Comparison of ENCODE assay signal across 5 fruit fly cellular contexts in genomic region chr2L:9698923-9699493, dm6.
TF ChIP-seq lines count a peak whose summit lies in the region.

Gene Pka-C1 (minus strand): TSS chr2L:9699297.

- no peak for TF ChIP-seq CTCF in whole organism, embryonic (GFP tag; optimal IDR thresholded peaks at IDR 0.05; lab: Kevin White, UChicago)

TF ChIP-seq in whole organism, adult, 20 proteins besides CTCF, POLR2A, EP300 and RAD21 (continues in another document):
- TF ChIP-seq CG1620 (GFP tag; optimal IDR thresholded peaks at IDR 0.05; lab: Kevin White, UChicago), result peak; percentile 8
- TF ChIP-seq cnc (optimal IDR thresholded peaks at IDR 0.05; lab: Kevin White, UChicago), result no peak
- no peak for TF ChIP-seq Clk (GFP tag; optimal IDR thresholded peaks at IDR 0.05; lab: Kevin White, UChicago)
- no peak for TF ChIP-seq Hr96 (GFP tag; optimal IDR thresholded peaks at IDR 0.05; lab: Kevin White, UChicago)
- TF ChIP-seq ovo (GFP tag; optimal IDR thresholded peaks at IDR 0.05; lab: Kevin White, UChicago), result peak; percentile 38
- TF ChIP-seq pad (GFP tag; optimal IDR thresholded peaks at IDR 0.05; lab: Kevin White, UChicago), result no peak
- TF ChIP-seq kay (GFP tag; lab: Kevin White, UChicago; ENCODE audit: borderline replicate concordance), result no peak
- no peak for TF ChIP-seq CG11617 (GFP tag; optimal IDR thresholded peaks at IDR 0.05; lab: Kevin White, UChicago)
- TF ChIP-seq CG7101 (tag; optimal IDR thresholded peaks at IDR 0.05; lab: Kevin White, UChicago), result peak; percentile 43
- TF ChIP-seq bab1 (GFP tag; optimal IDR thresholded peaks at IDR 0.05; lab: Kevin White, UChicago), result no peak
- TF ChIP-seq Mnt (GFP tag; optimal IDR thresholded peaks at IDR 0.05; lab: Kevin White, UChicago), result no peak
- no peak for TF ChIP-seq tj (GFP tag; optimal IDR thresholded peaks at IDR 0.05; lab: Kevin White, UChicago)
- no peak for TF ChIP-seq toe (GFP tag; optimal IDR thresholded peaks at IDR 0.05; lab: Kevin White, UChicago)
- peak; percentile 25 for TF ChIP-seq CG14711 (tag; optimal IDR thresholded peaks at IDR 0.05; lab: Kevin White, UChicago)
- peak; percentile 59 for TF ChIP-seq CG12768 (GFP tag; optimal IDR thresholded peaks at IDR 0.05; lab: Kevin White, UChicago)
- TF ChIP-seq cic (GFP tag; optimal IDR thresholded peaks at IDR 0.05; lab: Kevin White, UChicago), result no peak
- peak; percentile 16 for TF ChIP-seq CG33017 (tag; optimal IDR thresholded peaks at IDR 0.05; lab: Kevin White, UChicago)
- TF ChIP-seq Crg-1 (GFP tag; optimal IDR thresholded peaks at IDR 0.05; lab: Kevin White, UChicago), result no peak
- TF ChIP-seq CG7045 (GFP tag; optimal IDR thresholded peaks at IDR 0.05; lab: Kevin White, UChicago), result no peak

TF ChIP-seq in whole organism, embryonic, 481 proteins besides CTCF, POLR2A, EP300 and RAD21 (continues in another document):
- TF ChIP-seq CG4282 (GFP tag; optimal IDR thresholded peaks at IDR 0.05; lab: Kevin White, UChicago) (peak; percentile 64), Chrac-16 (GFP tag; optimal IDR thresholded peaks at IDR 0.05; lab: Kevin White, UChicago) (no peak), HmgD (GFP tag; optimal IDR thresholded peaks at IDR 0.05; lab: Kevin White, UChicago) (peak; percentile 74), sna (GFP tag; IDR thresholded peaks at IDR 0.05; lab: Robert Waterston, UW; ENCODE audit: partially characterized antibody) (no peak), CG18011 (GFP tag; optimal IDR thresholded peaks at IDR 0.05; lab: Kevin White, UChicago) (no peak), B-H2 (GFP tag; optimal IDR thresholded peaks at IDR 0.05; lab: Kevin White, UChicago) (peak; percentile 1), CG15514 (GFP tag; optimal IDR thresholded peaks at IDR 0.05; lab: Kevin White, UChicago) (peak; percentile 60), dimm (GFP tag; IDR thresholded peaks at IDR 0.05; lab: Robert Waterston, UW) (no peak), Sry-δ (GFP tag; optimal IDR thresholded peaks at IDR 0.05; lab: Kevin White, UChicago) (peak; percentile 51), CG6689 (GFP tag; IDR thresholded peaks at IDR 0.05; lab: Robert Waterston, UW) (no peak), yki (optimal IDR thresholded peaks at IDR 0.05; lab: Kevin White, UChicago) (no peak), Camta (GFP tag; optimal IDR thresholded peaks at IDR 0.05; lab: Kevin White, UChicago) (no peak), E2f2 (GFP tag; IDR thresholded peaks at IDR 0.05; lab: Robert Waterston, UW) (no peak; the same call in 1 of the 2 replicates), zfh1 (GFP tag; IDR thresholded peaks at IDR 0.05; lab: Robert Waterston, UW) (peak; percentile 38; the same call in 1 of the 3 replicates), CG6683 (GFP tag; optimal IDR thresholded peaks at IDR 0.05; lab: Kevin White, UChicago) (no peak), bab2 (GFP tag; optimal IDR thresholded peaks at IDR 0.05; lab: Kevin White, UChicago) (no peak), CG4707 (GFP tag; optimal IDR thresholded peaks at IDR 0.05; lab: Kevin White, UChicago) (no peak), CG12236 (GFP tag; optimal IDR thresholded peaks at IDR 0.05; lab: Kevin White, UChicago) (no peak), gro (GFP tag; optimal IDR thresholded peaks at IDR 0.05; lab: Kevin White, UChicago) (no peak)

TF ChIP-seq in whole organism, prepupa, 60 proteins besides CTCF, POLR2A, EP300 and RAD21 (continues in another document):
- TF ChIP-seq Eip78C (GFP tag; lab: Kevin White, UChicago) (peak; percentile 49), dsx (GFP tag; optimal IDR thresholded peaks at IDR 0.05; lab: Kevin White, UChicago; ENCODE audit: poor library complexity, severe bottlenecking) (no peak), fkh (GFP tag; optimal IDR thresholded peaks at IDR 0.05; lab: Kevin White, UChicago) (peak; percentile 31), ss (GFP tag; optimal IDR thresholded peaks at IDR 0.05; lab: Kevin White, UChicago) (peak; percentile 11 to 15), CG6854 (GFP tag; optimal IDR thresholded peaks at IDR 0.05; lab: Kevin White, UChicago) (peak; percentile 58), acj6 (GFP tag; optimal IDR thresholded peaks at IDR 0.05; lab: Kevin White, UChicago) (no peak), CG3032 (tag; optimal IDR thresholded peaks at IDR 0.05; lab: Kevin White, UChicago) (peak; percentile 45), CG32006 (GFP tag; optimal IDR thresholded peaks at IDR 0.05; lab: Kevin White, UChicago) (no peak), CG3919 (GFP tag; optimal IDR thresholded peaks at IDR 0.05; lab: Kevin White, UChicago) (no peak), CG15336 (GFP tag; IDR thresholded peaks at IDR 0.05; lab: Robert Waterston, UW) (no peak; the same call in 1 of the 2 replicates), eg (GFP tag; IDR thresholded peaks at IDR 0.05; lab: Robert Waterston, UW) (peak; percentile 48; the same call in 1 of the 3 replicates), CG34406 (GFP tag; optimal IDR thresholded peaks at IDR 0.05; lab: Kevin White, UChicago) (no peak), Ets21C (GFP tag; optimal IDR thresholded peaks at IDR 0.05; lab: Kevin White, UChicago) (no peak), CG31627 (GFP tag; optimal IDR thresholded peaks at IDR 0.05; lab: Kevin White, UChicago) (no peak), OdsH (GFP tag; optimal IDR thresholded peaks at IDR 0.05; lab: Kevin White, UChicago) (peak; percentile 25), Eip75B (GFP tag; optimal IDR thresholded peaks at IDR 0.05; lab: Kevin White, UChicago) (no peak), CG6163 (GFP tag; IDR thresholded peaks at IDR 0.05; lab: Robert Waterston, UW) (peak; percentile 68; the same call in 2 of the 3 replicates), CG16779 (tag; optimal IDR thresholded peaks at IDR 0.05; lab: Kevin White, UChicago) (no peak), salr (GFP tag; optimal IDR thresholded peaks at IDR 0.05; lab: Kevin White, UChicago) (no peak)

TF ChIP-seq in whole organism, pupa, 21 proteins besides CTCF, POLR2A, EP300 and RAD21:
- TF ChIP-seq CG32121 (GFP tag; IDR thresholded peaks at IDR 0.05; lab: Robert Waterston, UW), result peak; percentile 38; the same call in 1 of the 2 replicates
- peak; percentile 60 for TF ChIP-seq CG4496 (GFP tag; IDR thresholded peaks at IDR 0.05; lab: Robert Waterston, UW)
- TF ChIP-seq Pif1A (GFP tag; optimal IDR thresholded peaks at IDR 0.05; lab: Kevin White, UChicago), result no peak
- TF ChIP-seq D1 (tag; optimal IDR thresholded peaks at IDR 0.05; lab: Kevin White, UChicago), result no peak
- TF ChIP-seq CG10348 (GFP tag; IDR thresholded peaks at IDR 0.05; lab: Robert Waterston, UW), result no peak
- no peak for TF ChIP-seq CG14655 (GFP tag; optimal IDR thresholded peaks at IDR 0.05; lab: Kevin White, UChicago)
- TF ChIP-seq CG13204 (GFP tag; optimal IDR thresholded peaks at IDR 0.05; lab: Kevin White, UChicago), result peak; percentile 21
- peak; percentile 62; the same call in 1 of the 2 replicates for TF ChIP-seq CG12605 (GFP tag; IDR thresholded peaks at IDR 0.05; lab: Robert Waterston, UW)
- peak; percentile 1 for TF ChIP-seq CG17806 (tag; optimal IDR thresholded peaks at IDR 0.05; lab: Kevin White, UChicago)
- TF ChIP-seq fd96Ca (GFP tag; IDR thresholded peaks at IDR 0.05; lab: Robert Waterston, UW), result peak; percentile 62; the same call in 2 of the 3 replicates
- peak; percentile 22 for TF ChIP-seq Ets98B (GFP tag; IDR thresholded peaks at IDR 0.05; lab: Robert Waterston, UW)
- TF ChIP-seq Snoo (tag; optimal IDR thresholded peaks at IDR 0.05; lab: Kevin White, UChicago), result peak; percentile 7
- TF ChIP-seq Pif1B (GFP tag; optimal IDR thresholded peaks at IDR 0.05; lab: Kevin White, UChicago), result no peak
- no peak for TF ChIP-seq EcR (GFP tag; optimal IDR thresholded peaks at IDR 0.05; lab: Kevin White, UChicago)
- TF ChIP-seq CG34367 (tag; optimal IDR thresholded peaks at IDR 0.05; lab: Kevin White, UChicago), result no peak
- no peak for TF ChIP-seq gl (tag; optimal IDR thresholded peaks at IDR 0.05; lab: Kevin White, UChicago)
- TF ChIP-seq CG15710 (tag; optimal IDR thresholded peaks at IDR 0.05; lab: Kevin White, UChicago), result no peak
- TF ChIP-seq rn (GFP tag; IDR thresholded peaks at IDR 0.05; lab: Robert Waterston, UW), result no peak
- TF ChIP-seq CG9948 (tag; optimal IDR thresholded peaks at IDR 0.05; lab: Kevin White, UChicago), result no peak
- no peak for TF ChIP-seq CG8301 (tag; optimal IDR thresholded peaks at IDR 0.05; lab: Kevin White, UChicago)
- TF ChIP-seq CG8159 (tag; optimal IDR thresholded peaks at IDR 0.05; lab: Kevin White, UChicago), result no peak

TF ChIP-seq in whole organism, wandering third instar larva, 38 proteins besides CTCF, POLR2A, EP300 and RAD21:
- no peak for TF ChIP-seq woc (GFP tag; optimal IDR thresholded peaks at IDR 0.05; lab: Kevin White, UChicago)
- TF ChIP-seq br (GFP tag; optimal IDR thresholded peaks at IDR 0.05; lab: Kevin White, UChicago), result peak; percentile 13
- peak; percentile 40 for TF ChIP-seq Sp1 (GFP tag; optimal IDR thresholded peaks at IDR 0.05; lab: Kevin White, UChicago)
- TF ChIP-seq Hnf4 (GFP tag; optimal IDR thresholded peaks at IDR 0.05; lab: Kevin White, UChicago), result peak; percentile 2
- TF ChIP-seq Dif (GFP tag; optimal IDR thresholded peaks at IDR 0.05; lab: Kevin White, UChicago; ENCODE audit: partially characterized antibody), result peak; percentile 55
- TF ChIP-seq foxo (GFP tag; optimal IDR thresholded peaks at IDR 0.05; lab: Kevin White, UChicago), result peak in 1 of 2 experiments; percentile 4
- TF ChIP-seq HLH106 (tag; optimal IDR thresholded peaks at IDR 0.05; lab: Kevin White, UChicago), result peak; percentile 30
- peak; percentile 8 for TF ChIP-seq dmrt93B (GFP tag; optimal IDR thresholded peaks at IDR 0.05; lab: Kevin White, UChicago)
- no peak for TF ChIP-seq Rel (GFP tag; optimal IDR thresholded peaks at IDR 0.05; lab: Kevin White, UChicago)
- peak; percentile 64 for TF ChIP-seq Rel (tag; optimal IDR thresholded peaks at IDR 0.05; lab: Kevin White, UChicago)
- TF ChIP-seq Hr83 (GFP tag; optimal IDR thresholded peaks at IDR 0.05; lab: Kevin White, UChicago; ENCODE audit: poor library complexity, severe bottlenecking), result peak; percentile 5
- TF ChIP-seq psq (GFP tag; optimal IDR thresholded peaks at IDR 0.05; lab: Kevin White, UChicago), result no peak
- no peak for TF ChIP-seq CG32264 (GFP tag; optimal IDR thresholded peaks at IDR 0.05; lab: Kevin White, UChicago)
- TF ChIP-seq rgr (GFP tag; optimal IDR thresholded peaks at IDR 0.05; lab: Kevin White, UChicago), result peak; percentile 7
